Worm (Caenorhabditis elegans) whole organism, dauer: ENCODE results near the gene F46B6.10.

Experiments used
- unc-62 ChIP-seq: sonication (generic microtip); optimal IDR thresholded peaks from 2 replicates; lab custom pipeline; 2017; ENCODE audit warnings: missing biosample characterization, missing genetic modification reagents, missing genetic modification characterization

Gene F46B6.10

ce11 chrV:9796562-9796961 lies 5.3 kb downstream of the F46B6.10 start, which contains the start of gene F46B6.9:
TSS of gene F46B6.9 (plus strand) at chrV:9796862.
- TF ChIP-seq unc-62 (GFP tag; lab: Kevin White, UChicago), result no peak

- TF ChIP-seq unc-62 (GFP tag; lab: Kevin White, UChicago), result no peak
These were observed 5.9 kb downstream of the F46B6.10 start for ce11 chrV:9796002-9796401.

ce11 chrV:9794997-9795396 lies 6.9 kb downstream of the F46B6.10 start:
- TF ChIP-seq unc-62 (GFP tag; lab: Kevin White, UChicago), result no peak

- no peak for TF ChIP-seq unc-62 (GFP tag; lab: Kevin White, UChicago)
These were observed 10.5 kb downstream of the F46B6.10 start, which contains the start of gene lipl-2 for ce11 chrV:9791332-9791731. TSS of gene lipl-2 (plus strand) at chrV:9791567.

ce11 chrV:9789657-9790261 lies 12.1 kb downstream of the F46B6.10 start, which contains the start of gene ztf-7:
TSS of gene ztf-7 (minus strand) at chrV:9789707.
- TF ChIP-seq unc-62 (GFP tag; lab: Kevin White, UChicago), result no peak

- no peak for TF ChIP-seq unc-62 (GFP tag; lab: Kevin White, UChicago)
These were observed 15.1 kb downstream of the F46B6.10 start, which contains the start of gene F46B6.6 for ce11 chrV:9786721-9787131. TSS of gene F46B6.6 (minus strand) at chrV:9786868.

- TF ChIP-seq unc-62 (GFP tag; lab: Kevin White, UChicago), result no peak
These were observed 17.6 kb downstream of the F46B6.10 start for ce11 chrV:9784215-9784614.

- no peak for TF ChIP-seq unc-62 (GFP tag; lab: Kevin White, UChicago)
These were observed 18.9 kb downstream of the F46B6.10 start, which contains the start of gene F46B6.5 for ce11 chrV:9782969-9783368. TSS of gene F46B6.5 (minus strand) at chrV:9783069.

ce11 chrV:9782045-9782444 lies 19.8 kb downstream of the F46B6.10 start:
- no peak for TF ChIP-seq unc-62 (GFP tag; lab: Kevin White, UChicago)

- no peak for TF ChIP-seq unc-62 (GFP tag; lab: Kevin White, UChicago)
These were observed 22.4 kb downstream of the F46B6.10 start, which contains the start of gene F46B6.4 for ce11 chrV:9779418-9779817. TSS of gene F46B6.4 (minus strand) at chrV:9779518.

ce11 chrV:9777645-9778044 lies 24.2 kb downstream of the F46B6.10 start, which contains the start of gene smg-4:
TSS of gene smg-4 (minus strand) at chrV:9777745.
- no peak for TF ChIP-seq unc-62 (GFP tag; lab: Kevin White, UChicago)

ce11 chrV:9775734-9776133 lies 26.1 kb downstream of the F46B6.10 start, which contains the start of gene F46B6.12:
TSS of gene F46B6.12 (minus strand) at chrV:9775834.
- TF ChIP-seq unc-62 (GFP tag; lab: Kevin White, UChicago), result no peak

- no peak for TF ChIP-seq unc-62 (GFP tag; lab: Kevin White, UChicago)
These were observed 29.9 kb downstream of the F46B6.10 start, which contains the start of gene F46B6.2 for ce11 chrV:9771970-9772369. TSS of gene F46B6.2 (plus strand) at chrV:9772285.

ce11 chrV:9771311-9771710 lies 30.6 kb downstream of the F46B6.10 start:
- no peak for TF ChIP-seq unc-62 (GFP tag; lab: Kevin White, UChicago)

ce11 chrV:9768828-9769778 lies 32.8 kb downstream of the F46B6.10 start, which contains the start of gene unc-42:
TSS of gene unc-42 (minus strand) at chrV:9769391.
- no peak for TF ChIP-seq unc-62 (GFP tag; lab: Kevin White, UChicago)

ce11 chrV:9767941-9768340 lies 33.9 kb downstream of the F46B6.10 start:
- TF ChIP-seq unc-62 (GFP tag; lab: Kevin White, UChicago), result no peak
